Worm (Caenorhabditis elegans) whole organism, young adult: ENCODE measurements around the gene tre-5.

Source experiments
- F23B12.7 ChIP-seq: sonication (generic microtip); optimal IDR thresholded peaks from 2 replicates; lab custom pipeline; 2017; ENCODE audit warnings: missing genetic modification characterization, mild to moderate bottlenecking, missing compliant biosample characterization, antibody characterized with exemption, moderate library complexity; ENCODE audit not compliant: insufficient read depth
- F49E8.2 ChIP-seq: sonication (generic microtip); optimal IDR thresholded peaks from 3 replicates; lab custom pipeline; 2017; ENCODE audit warnings: missing genetic modification characterization, mild to moderate bottlenecking, missing compliant biosample characterization, antibody characterized with exemption, moderate library complexity; ENCODE audit not compliant: insufficient read depth
- F57A8.1 ChIP-seq: fragments of 200-800 bp; sonication (Bioruptor generic); optimal IDR thresholded peaks from 2 replicates; lab custom pipeline; 2018; ENCODE audit warnings: mild to moderate bottlenecking, missing genetic modification characterization, moderate library complexity, missing compliant biosample characterization
- F57C9.4 ChIP-seq: sonication (generic microtip); optimal IDR thresholded peaks from 2 replicates; lab custom pipeline; 2017; ENCODE audit warnings: mild to moderate bottlenecking, missing genetic modification characterization, missing compliant biosample characterization
- K11D2.4 ChIP-seq: fragments of 200-800 bp; sonication (Bioruptor generic); IDR thresholded peaks from 2 replicates; pipeline ENCODE4 v1.3.6; 2022; ENCODE audit warnings: missing genetic modification reagents, missing genetic modification characterization, missing compliant biosample characterization
- K12H6.12 ChIP-seq: fragments of 200-800 bp; sonication (Bioruptor generic); optimal IDR thresholded peaks from 2 replicates; lab custom pipeline; 2018; ENCODE audit warnings: mild to moderate bottlenecking, missing genetic modification characterization, missing compliant biosample characterization
- Y53G8AR.9 ChIP-seq: fragments of 200-800 bp; sonication (Bioruptor generic); conservative IDR thresholded peaks from 2 replicates; pipeline ENCODE4 v1.3.6; 2022; ENCODE audit warnings: missing genetic modification reagents, missing genetic modification characterization, missing compliant biosample characterization
- Y56A3A.18 ChIP-seq: fragments of 200-800 bp; sonication (Bioruptor generic); IDR thresholded peaks from 2 replicates; pipeline ENCODE4 v1.3.6; 2022; ENCODE audit warnings: missing genetic modification reagents, missing genetic modification characterization, missing compliant biosample characterization
- Y79H2A.3 ChIP-seq: fragments of 200-800 bp; sonication (Bioruptor generic); conservative IDR thresholded peaks from 2 replicates; pipeline ENCODE4 v1.3.6; 2022; ENCODE audit warnings: missing genetic modification reagents, missing genetic modification characterization, missing compliant biosample characterization
- ZK185.1 ChIP-seq: sonication (generic microtip); optimal IDR thresholded peaks from 2 replicates; lab custom pipeline; 2016; ENCODE audit warnings: mild to moderate bottlenecking, missing genetic modification characterization, missing compliant biosample characterization; ENCODE audit not compliant: poor library complexity, severe bottlenecking
- aptf-2 ChIP-seq: fragments of 200-800 bp; sonication (Bioruptor generic); conservative IDR thresholded peaks from 2 replicates; pipeline ENCODE4 v1.3.6; 2022; ENCODE audit warnings: missing genetic modification reagents, missing genetic modification characterization, missing compliant biosample characterization
- atf-7 ChIP-seq: sonication (generic microtip); optimal IDR thresholded peaks from 2 replicates; lab custom pipeline; 2017; ENCODE audit warnings: mild to moderate bottlenecking, missing genetic modification characterization, missing compliant biosample characterization
- cebp-2 ChIP-seq: fragments of 200-800 bp; sonication (Bioruptor generic); IDR thresholded peaks from 2 replicates; pipeline ENCODE4 v1.3.6; 2022; ENCODE audit warnings: missing genetic modification characterization, missing compliant biosample characterization
- ceh-91 ChIP-seq: fragments of 200-800 bp; sonication (Bioruptor generic); IDR thresholded peaks from 2 replicates; pipeline ENCODE4 v1.3.6; 2022; ENCODE audit warnings: missing genetic modification reagents, missing genetic modification characterization, missing compliant biosample characterization
- die-1 ChIP-seq: sonication (generic microtip); optimal IDR thresholded peaks from 2 replicates; lab custom pipeline; 2016; ENCODE audit warnings: missing genotype, mild to moderate bottlenecking, missing genetic modification characterization, missing compliant biosample characterization
- egl-44 ChIP-seq: fragments of 200-800 bp; sonication (Bioruptor generic); IDR thresholded peaks from 2 replicates; pipeline ENCODE4 v1.3.6; 2022; ENCODE audit warnings: missing genetic modification reagents, missing genetic modification characterization, missing compliant biosample characterization
- egrh-3 ChIP-seq: fragments of 200-800 bp; sonication (Bioruptor generic); IDR thresholded peaks from 2 replicates; pipeline ENCODE4 v1.3.6; 2022; ENCODE audit warnings: missing genetic modification reagents, missing genetic modification characterization, missing compliant biosample characterization
- ekl-4 ChIP-seq: fragments of 200-800 bp; sonication (Bioruptor generic); IDR thresholded peaks from 2 replicates; pipeline ENCODE4 v1.3.6; 2022; ENCODE audit warnings: missing genetic modification reagents, missing genetic modification characterization, missing compliant biosample characterization
- gei-17 ChIP-seq: fragments of 200-800 bp; sonication (Bioruptor generic); optimal IDR thresholded peaks from 2 replicates; lab custom pipeline; 2018; ENCODE audit warnings: mild to moderate bottlenecking, missing genetic modification characterization, missing compliant biosample characterization
- hmg-20 ChIP-seq: fragments of 200-800 bp; sonication (Bioruptor generic); IDR thresholded peaks from 2 replicates; pipeline ENCODE4 v1.3.6; 2022; ENCODE audit warnings: missing genetic modification reagents, missing genetic modification characterization, missing compliant biosample characterization
- lag-1 ChIP-seq: fragments of 200-800 bp; sonication (Bioruptor generic); IDR thresholded peaks from 2 replicates; pipeline ENCODE4 v1.3.6; 2022; ENCODE audit warnings: missing genetic modification reagents, missing genetic modification characterization, missing compliant biosample characterization
- let-526 ChIP-seq: fragments of 200-800 bp; sonication (Bioruptor generic); IDR thresholded peaks from 2 replicates; pipeline ENCODE4 v1.3.6; 2022; ENCODE audit warnings: missing genetic modification reagents, missing genetic modification characterization, missing compliant biosample characterization
- lin-54 ChIP-seq: fragments of 200-800 bp; sonication (Bioruptor generic); optimal IDR thresholded peaks from 2 replicates; lab custom pipeline; 2018; ENCODE audit warnings: mild to moderate bottlenecking, missing genetic modification characterization, missing compliant biosample characterization
- lir-1 ChIP-seq: fragments of 200-800 bp; sonication (Bioruptor generic); conservative IDR thresholded peaks from 2 replicates; pipeline ENCODE4 v1.3.6; 2022; ENCODE audit warnings: missing genetic modification reagents, missing genetic modification characterization, missing compliant biosample characterization
- madf-3 ChIP-seq: fragments of 200-800 bp; sonication (Bioruptor generic); IDR thresholded peaks from 2 replicates; pipeline ENCODE4 v1.3.6; 2022; ENCODE audit warnings: missing genetic modification reagents, missing genetic modification characterization, missing compliant biosample characterization
- madf-6 ChIP-seq: fragments of 200-800 bp; sonication (Bioruptor generic); IDR thresholded peaks from 2 replicates; pipeline ENCODE4 v1.3.6; 2022; ENCODE audit warnings: missing genetic modification reagents, missing genetic modification characterization, missing compliant biosample characterization
- madf-8 ChIP-seq: fragments of 200-800 bp; sonication (Bioruptor generic); conservative IDR thresholded peaks from 2 replicates; pipeline ENCODE4 v1.3.6; 2022; ENCODE audit warnings: missing genetic modification reagents, missing genetic modification characterization, missing compliant biosample characterization
- mes-4 ChIP-seq: sonication (generic microtip); optimal IDR thresholded peaks from 2 replicates; lab custom pipeline; 2016; ENCODE audit warnings: missing genotype, missing genetic modification characterization, missing compliant biosample characterization
- nfya-1 ChIP-seq: sonication (generic microtip); optimal IDR thresholded peaks from 2 replicates; lab custom pipeline; 2017; ENCODE audit warnings: antibody characterized with exemption, missing compliant biosample characterization, missing genetic modification characterization, borderline replicate concordance; ENCODE audit not compliant: insufficient read depth
- nfya-2 ChIP-seq: fragments of 200-800 bp; sonication (Bioruptor generic); IDR thresholded peaks from 2 replicates; pipeline ENCODE4 v1.3.6; 2022; ENCODE audit warnings: missing genetic modification reagents, missing genetic modification characterization, missing compliant biosample characterization
- nhr-90 ChIP-seq: sonication (generic microtip); optimal IDR thresholded peaks from 2 replicates; lab custom pipeline; 2016; ENCODE audit warnings: missing genotype, mild to moderate bottlenecking, missing genetic modification characterization, missing compliant biosample characterization
- pha-4 ChIP-seq: fragments of 150-350 bp; sonication (generic microtip); optimal IDR thresholded peaks from 2 replicates; lab custom pipeline; 2014; ENCODE audit warnings: missing biosample characterization, missing genetic modification reagents, missing genetic modification characterization
- rcor-1 ChIP-seq: fragments of 200-800 bp; sonication (Bioruptor generic); IDR thresholded peaks from 2 replicates; pipeline ENCODE4 v1.3.6; 2022; ENCODE audit warnings: missing genetic modification reagents, missing genetic modification characterization, missing compliant biosample characterization
- sdz-38 ChIP-seq: sonication (generic microtip); optimal IDR thresholded peaks from 2 replicates; lab custom pipeline; 2016; ENCODE audit warnings: missing genotype, missing genetic modification characterization, missing compliant biosample characterization
- snpc-1.1 ChIP-seq: sonication (generic microtip); optimal IDR thresholded peaks from 2 replicates; lab custom pipeline; 2017; ENCODE audit warnings: missing genetic modification characterization, mild to moderate bottlenecking, missing compliant biosample characterization, antibody characterized with exemption, moderate library complexity, missing genotype, missing genetic modification reagents; ENCODE audit not compliant: insufficient read depth
- snpc-1.3 ChIP-seq: sonication (generic microtip); optimal IDR thresholded peaks from 2 replicates; lab custom pipeline; 2017; ENCODE audit warnings: missing genetic modification characterization, mild to moderate bottlenecking, missing compliant biosample characterization, antibody characterized with exemption, moderate library complexity, missing genotype, missing genetic modification reagents; ENCODE audit not compliant: insufficient read depth
- snpc-4 ChIP-seq, 5 experiments: fragments of 150-350 bp in 1 of 5; sonication (generic microtip) in 4 of 5; optimal IDR thresholded peaks; 2 replicates each; lab custom pipeline; 2014 to 2018; ENCODE audit warnings: missing genetic modification characterization in 5 of 5, missing biosample characterization in 3 of 5, antibody characterized with exemption in 2 of 5, mild to moderate bottlenecking in 2 of 5, missing compliant biosample characterization in 2 of 5, missing genotype in 2 of 5, moderate library complexity in 2 of 5, missing genetic modification reagents in 1 of 5
- somi-1 ChIP-seq: fragments of 200-800 bp; sonication (Bioruptor generic); optimal IDR thresholded peaks from 2 replicates; lab custom pipeline; 2018; ENCODE audit warnings: mild to moderate bottlenecking, missing genetic modification characterization, missing compliant biosample characterization
- sptf-2 ChIP-seq: fragments of 200-800 bp; sonication (Bioruptor generic); optimal IDR thresholded peaks from 2 replicates; lab custom pipeline; 2018; ENCODE audit warnings: mild to moderate bottlenecking, missing genetic modification characterization, missing compliant biosample characterization
- unc-62 ChIP-seq: fragments of 150-350 bp; optimal IDR thresholded peaks from 2 replicates; lab custom pipeline; 2014; ENCODE audit warnings: missing biosample characterization, missing genetic modification reagents, missing genetic modification characterization
- zim-3 ChIP-seq: sonication (generic microtip); optimal IDR thresholded peaks from 2 replicates; lab custom pipeline; 2017; ENCODE audit warnings: mild to moderate bottlenecking, missing genetic modification characterization, moderate library complexity, missing compliant biosample characterization
- ztf-25 ChIP-seq: fragments of 200-800 bp; sonication (Bioruptor generic); IDR thresholded peaks from 2 replicates; pipeline ENCODE4 v1.3.6; 2022; ENCODE audit warnings: missing genetic modification reagents, missing genetic modification characterization, missing compliant biosample characterization
- ztf-3 ChIP-seq: fragments of 200-800 bp; sonication (Bioruptor generic); optimal IDR thresholded peaks from 2 replicates; lab custom pipeline; 2018; ENCODE audit warnings: mild to moderate bottlenecking, missing genetic modification characterization, missing compliant biosample characterization
- ztf-6 ChIP-seq: fragments of 200-800 bp; sonication (Bioruptor generic); IDR thresholded peaks from 2 replicates; pipeline ENCODE4 v1.3.6; 2022; ENCODE audit warnings: missing genetic modification reagents, missing genetic modification characterization, missing compliant biosample characterization

tre-5 gene

ce11 chrII:28283-28682, 26.8 kb downstream of the tre-5 start, which contains the start of gene F23F1.4:
Gene F23F1.4, minus strand, starts transcription at chrII:28423.
- TF ChIP-seq F57A8.1 (GFP tag; lab: Kevin White, UChicago) (no peak), gei-17 (GFP tag; lab: Kevin White, UChicago) (no peak), Y79H2A.3 (no peak), Y53G8AR.9 (GFP tag; lab: Robert Waterston, UW) (no peak), cebp-2 (no peak), ZK185.1 (tag; lab: Kevin White, UChicago) (no peak), zim-3 (tag; lab: Kevin White, UChicago) (no peak), ekl-4 (GFP tag; lab: Robert Waterston, UW) (no peak), die-1 (tag; lab: Kevin White, UChicago) (no peak), ztf-25 (no peak)

- TF ChIP-seq Y56A3A.18 (GFP tag; lab: Robert Waterston, UW), result 0 out of 2 replicates have a peak, but pooled peaks have one; percentile 23
- no peak for TF ChIP-seq pha-4 (tag; lab: Kevin White, UChicago)
- TF ChIP-seq zim-3 (tag; lab: Kevin White, UChicago), result no peak
- peak; percentile 2 for TF ChIP-seq ZK185.1 (tag; lab: Kevin White, UChicago)
- TF ChIP-seq ceh-91 (GFP tag; lab: Robert Waterston, UW), result no peak
- TF ChIP-seq F57C9.4 (tag; lab: Kevin White, UChicago), result no peak
- no peak for TF ChIP-seq sdz-38
- no peak for TF ChIP-seq egrh-3 (GFP tag; lab: Robert Waterston, UW)
- TF ChIP-seq F23B12.7, result no peak
- no peak for TF ChIP-seq snpc-4 (GFP tag; optimal IDR thresholded peaks at IDR 0.05; lab: Kevin White, UChicago)
- peak in 3 of 4 experiments; percentile 17 to 40 (median 24) for TF ChIP-seq snpc-4 (tag; optimal IDR thresholded peaks at IDR 0.05; lab: Kevin White, UChicago)
- peak; percentile 19 for TF ChIP-seq atf-7
- no peak for TF ChIP-seq ztf-3 (GFP tag; lab: Kevin White, UChicago)
- TF ChIP-seq aptf-2 (GFP tag; lab: Robert Waterston, UW), result no peak
- no peak for TF ChIP-seq nfya-2 (GFP tag; lab: Robert Waterston, UW)
- 0 out of 2 replicates have a peak, but pooled peaks have one; percentile 36 for TF ChIP-seq hmg-20 (GFP tag; lab: Robert Waterston, UW)
- TF ChIP-seq ekl-4 (GFP tag; lab: Robert Waterston, UW), result 0 out of 2 replicates have a peak, but pooled peaks have one; percentile 51
- TF ChIP-seq ztf-6 (GFP tag; lab: Robert Waterston, UW), result no peak
- no peak for TF ChIP-seq egl-44 (GFP tag; lab: Robert Waterston, UW)
- TF ChIP-seq snpc-1.3 (tag; lab: Kevin White, UChicago), result no peak
- no peak for TF ChIP-seq mes-4 (tag; lab: Kevin White, UChicago)
- TF ChIP-seq somi-1 (GFP tag; lab: Kevin White, UChicago), result no peak
- TF ChIP-seq lag-1 (GFP tag; lab: Robert Waterston, UW), result no peak
- no peak for TF ChIP-seq unc-62
- no peak for TF ChIP-seq nhr-90
- no peak for TF ChIP-seq madf-8 (GFP tag; lab: Robert Waterston, UW)
- TF ChIP-seq gei-17 (GFP tag; lab: Kevin White, UChicago), result no peak
- TF ChIP-seq cebp-2, result no peak
- TF ChIP-seq K11D2.4 (GFP tag; lab: Robert Waterston, UW), result no peak
- no peak for TF ChIP-seq snpc-1.1 (tag; lab: Kevin White, UChicago)
- peak; percentile 11; the same call in 1 of the 2 replicates for TF ChIP-seq madf-6 (GFP tag; lab: Robert Waterston, UW)
- peak; percentile 68; the same call in 1 of the 2 replicates for TF ChIP-seq madf-3
- peak; percentile 17; the same call in 1 of the 2 replicates for TF ChIP-seq lir-1 (GFP tag; lab: Robert Waterston, UW)
- TF ChIP-seq Y79H2A.3, result no peak
- peak; percentile 52; the same call in 1 of the 2 replicates for TF ChIP-seq rcor-1
- TF ChIP-seq K12H6.12 (tag; lab: Kevin White, UChicago), result peak; percentile 39
- TF ChIP-seq lin-54 (GFP tag; lab: Kevin White, UChicago), result peak; percentile 90
- TF ChIP-seq F49E8.2 (tag; lab: Kevin White, UChicago), result no peak
- no peak for TF ChIP-seq let-526 (GFP tag; lab: Robert Waterston, UW)
- no peak for TF ChIP-seq nfya-1 (tag; lab: Kevin White, UChicago)
- no peak for TF ChIP-seq sptf-2 (GFP tag; lab: Kevin White, UChicago)
These were observed 30.5 kb downstream of the tre-5 start, which contains the start of gene enee-1 for ce11 chrII:24559-24998. Gene enee-1, plus strand, starts transcription at chrII:24666.
